Fruit fly (Drosophila melanogaster): ENCODE measurements around the gene CG7091.

DNA sequence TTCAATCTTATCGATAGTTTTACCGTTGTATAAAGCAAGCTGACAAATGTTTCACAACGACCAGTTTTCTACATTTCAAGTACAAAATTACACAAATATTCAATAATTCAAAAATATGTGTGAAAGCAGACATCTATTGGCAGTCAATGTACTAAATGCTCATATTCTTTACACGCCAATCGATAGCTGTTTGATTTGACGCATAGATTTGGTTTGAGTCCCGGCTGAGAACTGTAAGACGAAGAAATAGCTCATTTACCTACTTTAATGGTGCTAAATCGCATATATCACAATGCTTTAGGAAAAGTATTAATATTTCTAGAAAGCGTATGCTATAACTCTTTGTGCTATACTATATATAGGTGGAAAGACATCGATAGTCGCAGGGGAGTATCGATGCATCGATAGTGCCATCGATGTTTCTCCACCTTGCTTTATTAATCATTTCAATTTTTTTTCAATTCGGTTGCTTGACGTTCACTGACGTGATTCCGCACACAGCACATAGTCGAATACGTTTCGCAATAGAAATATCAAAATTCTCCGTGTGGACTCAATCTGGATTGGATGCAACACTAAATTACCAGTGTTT is 2.9 kb downstream of the CG7091 start, which contains the start of gene Paip2:
- peak; percentile 84 to 86 for TF ChIP-seq CTCF (optimal IDR thresholded peaks at IDR 0.05)
- TF ChIP-seq CG8478 (optimal IDR thresholded peaks at IDR 0.05): no peak

All from S2 (cell line).